Worm (Caenorhabditis elegans) whole organism, late embryonic: ENCODE data around the gene ZK218.5.

Experiments used
- ets-4 ChIP-seq: sonication (generic microtip); optimal IDR thresholded peaks from 2 replicates; lab custom pipeline; 2016; ENCODE audit warnings: missing genetic modification characterization, missing compliant biosample characterization
- hlh-15 ChIP-seq: sonication (generic microtip); optimal IDR thresholded peaks from 2 replicates; lab custom pipeline; 2016; ENCODE audit warnings: missing genetic modification characterization, missing compliant biosample characterization
- nfya-1 ChIP-seq: sonication (generic microtip); optimal IDR thresholded peaks from 2 replicates; lab custom pipeline; 2017; ENCODE audit warnings: missing genetic modification characterization, mild to moderate bottlenecking, missing compliant biosample characterization, antibody characterized with exemption, moderate library complexity
- nhr-11 ChIP-seq: fragments of 150-350 bp; optimal IDR thresholded peaks from 2 replicates; lab custom pipeline; 2014; ENCODE audit warnings: missing biosample characterization, missing genetic modification characterization
- pha-4 ChIP-seq: fragments of 150-350 bp; optimal IDR thresholded peaks from 2 replicates; lab custom pipeline; 2018; ENCODE audit warnings: missing biosample characterization, missing genetic modification reagents, missing genetic modification characterization

DNA sequence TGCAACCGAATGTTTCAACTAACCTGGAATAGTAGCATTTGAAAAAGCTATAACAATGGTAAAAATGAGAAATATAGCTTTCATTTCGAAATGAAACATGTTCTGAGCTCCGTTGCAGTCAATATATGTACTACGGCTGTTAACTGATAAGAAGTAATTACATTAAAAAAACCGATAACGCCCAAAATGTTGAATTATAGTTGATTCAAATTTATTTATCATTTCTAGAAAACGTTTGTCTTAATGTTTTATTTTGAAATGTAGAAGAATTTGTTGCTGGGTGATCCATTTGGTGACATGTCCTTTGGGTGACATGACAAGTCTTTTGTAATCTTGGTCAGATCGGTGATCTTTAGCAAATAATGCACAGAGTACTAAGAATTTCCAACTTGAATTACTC lies 11.6 kb upstream of the ZK218.5 start, which contains the start of gene T05E12.6:
- no peak for TF ChIP-seq ets-4
- no peak for TF ChIP-seq hlh-15 (tag; lab: Kevin White, UChicago)
- no peak for TF ChIP-seq nhr-11 (tag; lab: Kevin White, UChicago)
- TF ChIP-seq nfya-1 (tag; lab: Kevin White, UChicago): no peak
- TF ChIP-seq pha-4 (tag; lab: Kevin White, UChicago): no peak
